Fruit fly (Drosophila melanogaster) whole organism, embryonic: ENCODE results near the gene Tpr2.
A peak's percentile ranks its signal among the peaks of the same experiment; 100 is the strongest.

ENCODE experiments used
- Ada2b ChIP-seq: fragments of 200-800 bp; sonication (Bioruptor generic); IDR thresholded peaks from 2 replicates; pipeline ENCODE4 v1.3.6; 2022; ENCODE audit warnings: missing biosample characterization, missing genetic modification characterization
- BEAF-32 ChIP-seq: fragments of 200-800 bp; sonication (Bioruptor generic); optimal IDR thresholded peaks from 3 replicates; lab custom pipeline; 2017; ENCODE audit warnings: missing biosample characterization, missing genetic modification characterization, mild to moderate bottlenecking, moderate library complexity, missing genetic modification reagents
- Blimp-1 ChIP-seq: fragments of 200-800 bp; sonication (Bioruptor generic); optimal IDR thresholded peaks from 3 replicates; lab custom pipeline; 2018; ENCODE audit warnings: missing biosample characterization, missing genetic modification characterization, mild to moderate bottlenecking, moderate library complexity, missing genetic modification reagents
- C15 ChIP-seq: fragments of 200-800 bp; sonication (Bioruptor generic); IDR thresholded peaks from 3 replicates; pipeline ENCODE4 v1.3.6; 2022; ENCODE audit warnings: missing biosample characterization, missing genetic modification characterization
- CG1024 ChIP-seq: fragments of 200-800 bp; sonication (Bioruptor generic); IDR thresholded peaks from 2 replicates; pipeline ENCODE4 v1.3.6; 2022; ENCODE audit warnings: missing biosample characterization, missing genetic modification characterization
- CG10321 ChIP-seq: fragments of 200-800 bp; sonication (Bioruptor generic); IDR thresholded peaks from 2 replicates; pipeline ENCODE4 v1.3.6; 2022; ENCODE audit warnings: missing biosample characterization, missing genetic modification characterization
- CG11093 ChIP-seq: fragments of 200-800 bp; sonication (Bioruptor generic); IDR thresholded peaks from 3 replicates; pipeline ENCODE4 v1.3.6; 2022; ENCODE audit warnings: missing biosample characterization, missing genetic modification characterization
- CG11398 ChIP-seq: fragments of 200-800 bp; sonication (Bioruptor generic); optimal IDR thresholded peaks from 2 replicates; lab custom pipeline; 2016; ENCODE audit warnings: missing biosample characterization, missing genetic modification characterization
- CG11560 ChIP-seq: fragments of 200-800 bp; sonication (Bioruptor generic); IDR thresholded peaks from 3 replicates; pipeline ENCODE4 v1.3.6; 2022; ENCODE audit warnings: missing biosample characterization, missing genetic modification characterization
- CG11723 ChIP-seq: fragments of 200-800 bp; sonication (Bioruptor generic); optimal IDR thresholded peaks from 2 replicates; lab custom pipeline; 2017; ENCODE audit warnings: missing biosample characterization, mild to moderate bottlenecking, missing genetic modification characterization
- CG15601 ChIP-seq: fragments of 200-800 bp; sonication (Bioruptor generic); optimal IDR thresholded peaks from 3 replicates; lab custom pipeline; 2019; ENCODE audit warnings: missing biosample characterization, mild to moderate bottlenecking, missing genetic modification characterization, moderate library complexity
- CG16779 ChIP-seq: fragments of 200-800 bp; sonication (Bioruptor generic); IDR thresholded peaks from 2 replicates; pipeline ENCODE4 v1.3.6; 2022; ENCODE audit warnings: missing biosample characterization, missing genetic modification characterization
- CG3065 ChIP-seq: fragments of 200-800 bp; sonication (Bioruptor generic); optimal IDR thresholded peaks from 2 replicates; lab custom pipeline; 2016; ENCODE audit warnings: missing biosample characterization, missing genetic modification characterization
- CG3995 ChIP-seq: fragments of 200-800 bp; sonication (Bioruptor generic); optimal IDR thresholded peaks from 3 replicates; lab custom pipeline; 2016; ENCODE audit warnings: missing biosample characterization, missing genetic modification characterization
- CG4404 ChIP-seq: fragments of 200-800 bp; sonication (Bioruptor generic); IDR thresholded peaks from 2 replicates; pipeline ENCODE4 v1.3.6; 2022; ENCODE audit warnings: missing biosample characterization, missing genetic modification characterization
- CG6683 ChIP-seq: fragments of 200-800 bp; sonication (Bioruptor generic); optimal IDR thresholded peaks from 2 replicates; lab custom pipeline; 2017; ENCODE audit warnings: missing biosample characterization, mild to moderate bottlenecking, missing genetic modification characterization, missing genetic modification reagents
- CG7556 ChIP-seq: fragments of 200-800 bp; sonication (Bioruptor generic); optimal IDR thresholded peaks from 2 replicates; lab custom pipeline; 2017; ENCODE audit warnings: missing biosample characterization, mild to moderate bottlenecking, missing genetic modification characterization
- CG8281 ChIP-seq: fragments of 200-800 bp; sonication (Bioruptor generic); optimal IDR thresholded peaks from 2 replicates; lab custom pipeline; 2018; ENCODE audit warnings: missing biosample characterization, mild to moderate bottlenecking, missing genetic modification characterization, moderate library complexity
- CG8924 ChIP-seq: fragments of 200-800 bp; optimal IDR thresholded peaks from 3 replicates; lab custom pipeline; 2019; ENCODE audit warnings: missing biosample characterization, mild to moderate bottlenecking, missing genetic modification characterization, moderate library complexity
- E2f1 ChIP-seq: fragments of 200-800 bp; sonication (Bioruptor generic); IDR thresholded peaks from 2 replicates; pipeline ENCODE4 v1.3.6; 2022; ENCODE audit warnings: missing biosample characterization, missing genetic modification characterization
- Fer3 ChIP-seq: fragments of 200-800 bp; sonication (Bioruptor generic); optimal IDR thresholded peaks from 2 replicates; lab custom pipeline; 2018; ENCODE audit warnings: missing biosample characterization, mild to moderate bottlenecking, missing genetic modification characterization, moderate library complexity
- H15 ChIP-seq: fragments of 200-800 bp; sonication (Bioruptor generic); IDR thresholded peaks from 3 replicates; pipeline ENCODE4 v1.3.6; 2022; ENCODE audit warnings: missing biosample characterization, missing genetic modification characterization
- HLHmδ ChIP-seq: fragments of 200-800 bp; sonication (Bioruptor generic); optimal IDR thresholded peaks from 2 replicates; lab custom pipeline; 2018; ENCODE audit warnings: missing biosample characterization, mild to moderate bottlenecking, missing genetic modification characterization, moderate library complexity
- HmgD ChIP-seq: fragments of 200-800 bp; sonication (Bioruptor generic); optimal IDR thresholded peaks from 3 replicates; lab custom pipeline; 2016; ENCODE audit warnings: missing biosample characterization, missing genetic modification characterization
- HmgZ ChIP-seq: fragments of 200-800 bp; sonication (Bioruptor generic); optimal IDR thresholded peaks from 2 replicates; lab custom pipeline; 2018; ENCODE audit warnings: missing biosample characterization, mild to moderate bottlenecking, missing genetic modification characterization
- Lhr ChIP-seq: fragments of 200-800 bp; sonication (Bioruptor generic); optimal IDR thresholded peaks from 3 replicates; lab custom pipeline; 2017; ENCODE audit warnings: mild to moderate bottlenecking, missing biosample characterization, missing genetic modification reagents, missing genetic modification characterization
- Lpt ChIP-seq: fragments of >200 bp; optimal IDR thresholded peaks from 2 replicates; lab custom pipeline; 2018; ENCODE audit warnings: missing biosample characterization, missing genetic modification characterization
- Med ChIP-seq: fragments of 200-800 bp; sonication (Bioruptor generic); peaks from one replicate; lab custom pipeline; 2016; ENCODE audit warnings: missing biosample characterization, missing genetic modification characterization, mild to moderate bottlenecking, inconsistent platforms, moderate library complexity
- NC2β ChIP-seq: fragments of 200-800 bp; sonication (Bioruptor generic); optimal IDR thresholded peaks from 2 replicates; lab custom pipeline; 2016; ENCODE audit warnings: missing biosample characterization, missing genetic modification characterization
- Sry-δ ChIP-seq: fragments of 200-800 bp; sonication (Bioruptor generic); optimal IDR thresholded peaks from 2 replicates; lab custom pipeline; 2016; ENCODE audit warnings: missing biosample characterization, missing genetic modification characterization
- aop ChIP-seq: fragments of 200-800 bp; sonication (Bioruptor generic); IDR thresholded peaks from 2 replicates; pipeline ENCODE4 v1.3.6; 2022; ENCODE audit warnings: missing biosample characterization, missing genetic modification characterization
- dmrt11E ChIP-seq: fragments of 200-800 bp; sonication (Bioruptor generic); optimal IDR thresholded peaks from 3 replicates; lab custom pipeline; 2018; ENCODE audit warnings: missing biosample characterization, mild to moderate bottlenecking, missing genetic modification characterization, moderate library complexity
- en ChIP-seq: fragments of 200-800 bp; sonication (Bioruptor generic); optimal IDR thresholded peaks from 2 replicates; lab custom pipeline; 2016; ENCODE audit warnings: missing biosample characterization, missing genetic modification characterization
- grn ChIP-seq: fragments of 200-800 bp; sonication (Bioruptor generic); optimal IDR thresholded peaks from 3 replicates; lab custom pipeline; 2017; ENCODE audit warnings: missing biosample characterization, missing genetic modification characterization
- h ChIP-seq: fragments of >200 bp; optimal IDR thresholded peaks from 2 replicates; lab custom pipeline; 2017
- hbn ChIP-seq: fragments of 200-800 bp; sonication (Bioruptor generic); IDR thresholded peaks from 2 replicates; pipeline ENCODE4 v1.3.6; 2022; ENCODE audit warnings: missing biosample characterization, missing genetic modification characterization; ENCODE audit not compliant: partially characterized antibody
- maf-S ChIP-seq: fragments of 200-800 bp; sonication (Bioruptor generic); optimal IDR thresholded peaks from 2 replicates; lab custom pipeline; 2016; ENCODE audit warnings: missing biosample characterization, missing genetic modification characterization
- mam ChIP-seq: fragments of 200-800 bp; sonication (Bioruptor generic); optimal IDR thresholded peaks from 3 replicates; lab custom pipeline; 2016; ENCODE audit warnings: missing biosample characterization, missing genetic modification characterization
- odd ChIP-seq: fragments of 200-800 bp; sonication (Bioruptor generic); optimal IDR thresholded peaks from 2 replicates; lab custom pipeline; 2017; ENCODE audit warnings: missing biosample characterization, mild to moderate bottlenecking, missing genetic modification characterization
- pb ChIP-seq: fragments of 200-800 bp; sonication (Bioruptor generic); optimal IDR thresholded peaks from 3 replicates; lab custom pipeline; 2016; ENCODE audit warnings: missing biosample characterization, missing genetic modification characterization
- psq ChIP-seq: fragments of 200-800 bp; sonication (Bioruptor generic); optimal IDR thresholded peaks from 2 replicates; lab custom pipeline; 2017; ENCODE audit warnings: missing biosample characterization, missing genetic modification characterization
- scrt ChIP-seq: fragments of 200-800 bp; sonication (Bioruptor generic); optimal IDR thresholded peaks from 2 replicates; lab custom pipeline; 2018; ENCODE audit warnings: missing biosample characterization, mild to moderate bottlenecking, missing genetic modification characterization, moderate library complexity
- sim ChIP-seq: fragments of 200-800 bp; sonication (Bioruptor generic); IDR thresholded peaks from 2 replicates; pipeline ENCODE4 v1.3.6; 2022; ENCODE audit warnings: missing biosample characterization, missing genetic modification characterization
- sima ChIP-seq: fragments of 200-800 bp; sonication (Bioruptor generic); optimal IDR thresholded peaks from 2 replicates; lab custom pipeline; 2016; ENCODE audit warnings: missing biosample characterization, missing genetic modification characterization
- ssp ChIP-seq: fragments of 200-800 bp; sonication (Bioruptor generic); IDR thresholded peaks from 2 replicates; pipeline ENCODE4 v1.3.6; 2022; ENCODE audit warnings: missing biosample characterization, missing genetic modification characterization
- stwl ChIP-seq: fragments of 200-800 bp; sonication (Bioruptor generic); optimal IDR thresholded peaks from 3 replicates; lab custom pipeline; 2018; ENCODE audit warnings: missing biosample characterization, mild to moderate bottlenecking, missing genetic modification characterization, moderate library complexity
- tup ChIP-seq: fragments of 200-800 bp; sonication (Bioruptor generic); optimal IDR thresholded peaks from 2 replicates; lab custom pipeline; 2016; ENCODE audit warnings: missing biosample characterization, mild to moderate bottlenecking, missing genetic modification characterization, moderate library complexity
- vfl ChIP-seq: fragments of 200-800 bp; sonication (Bioruptor generic); optimal IDR thresholded peaks from 2 replicates; lab custom pipeline; 2016; ENCODE audit warnings: missing biosample characterization, missing genetic modification characterization
- yki ChIP-seq: fragments of >200 bp; optimal IDR thresholded peaks from 3 replicates; lab custom pipeline; 2018

Gene Tpr2

DNA sequence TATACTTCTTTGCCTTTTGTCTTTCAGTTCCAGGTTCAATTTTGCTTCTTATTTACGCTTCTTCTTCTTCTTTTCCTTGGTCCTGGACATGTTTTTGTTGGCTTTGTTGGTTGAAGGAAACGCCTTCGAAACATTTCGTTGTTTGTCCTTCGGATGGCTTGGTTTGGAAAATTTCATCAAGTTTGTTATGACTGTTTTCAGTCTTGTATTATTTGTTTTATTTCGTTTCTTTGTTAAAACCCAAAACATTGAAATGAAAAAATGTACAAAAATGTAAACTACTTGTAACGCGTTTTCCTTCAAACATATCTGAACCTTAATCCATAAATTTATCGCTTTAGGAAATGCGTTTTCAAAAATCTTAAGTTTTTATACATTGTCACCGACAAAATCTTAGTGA, 50.9 kb downstream of the Tpr2 start, which contains the start of gene CG31816:
Gene CG31816, plus strand, starts transcription at position 301 of the 400 bp plus-strand sequence.
- TF ChIP-seq Ada2b (GFP tag; lab: Robert Waterston, UW) = no peak
- TF ChIP-seq stwl (tag; lab: Kevin White, UChicago) = no peak
- no peak for TF ChIP-seq tup (GFP tag; lab: Kevin White, UChicago)
- no peak for TF ChIP-seq CG7556 (GFP tag; lab: Kevin White, UChicago)
- TF ChIP-seq CG11093 (GFP tag; lab: Robert Waterston, UW) = no peak
- no peak for TF ChIP-seq CG11398 (GFP tag; lab: Kevin White, UChicago)
- TF ChIP-seq CG8924 (tag; lab: Kevin White, UChicago) = no peak
- TF ChIP-seq mam = no peak

dm6 chr2L:16542997-16543593, 51.8 kb downstream of the Tpr2 start:
- TF ChIP-seq CG11723 (GFP tag; lab: Kevin White, UChicago) (peak; percentile 73), CG16779 (GFP tag; lab: Robert Waterston, UW) (no peak), CG11560 (tag; lab: Robert Waterston, UW) (0 out of 3 replicates have a peak, but pooled peaks have one; percentile 17), CG3995 (GFP tag; lab: Kevin White, UChicago) (peak; percentile 52), sima (no peak), Med (GFP tag; lab: Kevin White, UChicago) (peak; percentile 86), CG10321 (GFP tag; lab: Robert Waterston, UW) (peak; percentile 51; the same call in 1 of the 2 replicates), grn (no peak), dmrt11E (tag; lab: Kevin White, UChicago) (peak; percentile 45), psq (GFP tag; lab: Kevin White, UChicago) (peak; percentile 12), E2f1 (GFP tag; lab: Robert Waterston, UW) (no peak; the same call in 1 of the 2 replicates), aop (GFP tag; lab: Robert Waterston, UW) (0 out of 2 replicates have a peak, but pooled peaks have one; percentile 26), Sry-δ (GFP tag; lab: Kevin White, UChicago) (no peak), ssp (no peak), HmgZ (tag; lab: Kevin White, UChicago) (peak; percentile 89), Lpt (no peak), hbn (GFP tag; lab: Robert Waterston, UW) (no peak), CG3065 (GFP tag; lab: Kevin White, UChicago) (peak; percentile 37), maf-S (GFP tag; lab: Kevin White, UChicago) (peak; percentile 79), Fer3 (peak; percentile 89), pb (GFP tag; lab: Kevin White, UChicago) (peak; percentile 9), en (peak; percentile 82), NC2β (GFP tag; lab: Kevin White, UChicago) (peak; percentile 77), H15 (GFP tag; lab: Robert Waterston, UW) (peak; percentile 58; the same call in 2 of the 3 replicates), CG15601 (tag; lab: Kevin White, UChicago) (peak; percentile 78), mam (peak; percentile 50), tup (GFP tag; lab: Kevin White, UChicago) (no peak), Blimp-1 (GFP tag; lab: Kevin White, UChicago) (peak; percentile 71), HmgD (GFP tag; lab: Kevin White, UChicago) (peak; percentile 5), CG1024 (GFP tag; lab: Robert Waterston, UW) (peak; percentile 26; the same call in 1 of the 2 replicates), sim (GFP tag; lab: Robert Waterston, UW) (peak; percentile 46; the same call in 1 of the 2 replicates), CG6683 (GFP tag; lab: Kevin White, UChicago) (peak; percentile 83), CG4404 (GFP tag; lab: Robert Waterston, UW) (no peak), CG8281 (peak; percentile 72), odd (GFP tag; lab: Kevin White, UChicago) (peak; percentile 87), HLHmδ (GFP tag; lab: Kevin White, UChicago) (peak; percentile 37), scrt (GFP tag; lab: Kevin White, UChicago) (peak; percentile 87), Lhr (GFP tag; lab: Kevin White, UChicago) (peak; percentile 85), h (lab: Kevin White, UChicago) (no peak), BEAF-32 (GFP tag; lab: Kevin White, UChicago) (no peak), vfl (GFP tag; lab: Kevin White, UChicago) (peak; percentile 8), C15 (GFP tag; lab: Robert Waterston, UW) (peak; percentile 30; the same call in 1 of the 3 replicates), CG7556 (GFP tag; lab: Kevin White, UChicago) (peak; percentile 62), yki (no peak)
